Worm (Caenorhabditis elegans) whole organism, L2 larva: ENCODE data around the gene folt-3.

Source experiments
- C34F6.9 ChIP-seq: fragments of 150-350 bp; optimal IDR thresholded peaks from 2 replicates; lab custom pipeline; 2014; ENCODE audit warnings: missing biosample characterization, missing genetic modification characterization
- ama-1 ChIP-seq: fragments of 150-350 bp; optimal IDR thresholded peaks from 2 replicates; lab custom pipeline; 2018; ENCODE audit warnings: inconsistent platforms
- ceh-16 ChIP-seq: fragments of 150-350 bp; optimal IDR thresholded peaks from 2 replicates; lab custom pipeline; 2014; ENCODE audit warnings: missing biosample characterization, missing genetic modification characterization
- egl-27 ChIP-seq: sonication (generic microtip); optimal IDR thresholded peaks from 3 replicates; lab custom pipeline; 2017; ENCODE audit warnings: missing biosample characterization, missing genetic modification reagents, missing genetic modification characterization
- elt-3 ChIP-seq: sonication (generic microtip); optimal IDR thresholded peaks from 2 replicates; lab custom pipeline; 2017; ENCODE audit warnings: missing biosample characterization, missing genetic modification characterization
- mab-5 ChIP-seq: fragments of 150-350 bp; optimal IDR thresholded peaks from 2 replicates; lab custom pipeline; 2014; ENCODE audit warnings: missing biosample characterization, missing genetic modification characterization
- nhr-11 ChIP-seq: fragments of 150-350 bp; optimal IDR thresholded peaks from 2 replicates; lab custom pipeline; 2014; ENCODE audit warnings: missing biosample characterization, missing genetic modification characterization
- nhr-25 ChIP-seq: fragments of 150-350 bp; sonication (generic microtip); optimal IDR thresholded peaks from 3 replicates; lab custom pipeline; 2014; ENCODE audit warnings: missing biosample characterization, missing genetic modification characterization
- nhr-77 ChIP-seq: fragments of 150-350 bp; optimal IDR thresholded peaks from 2 replicates; lab custom pipeline; 2014; ENCODE audit warnings: missing biosample characterization, missing genetic modification characterization
- unc-55 ChIP-seq: fragments of 150-350 bp; sonication (generic microtip); optimal IDR thresholded peaks from 3 replicates; lab custom pipeline; 2014; ENCODE audit warnings: missing biosample characterization, missing genetic modification reagents, missing genetic modification characterization
- unc-62 ChIP-seq: fragments of 150-350 bp; optimal IDR thresholded peaks from 2 replicates; lab custom pipeline; 2014; ENCODE audit warnings: missing biosample characterization, missing genetic modification reagents, missing genetic modification characterization
- zag-1 ChIP-seq: fragments of 150-350 bp; optimal IDR thresholded peaks from 2 replicates; lab custom pipeline; 2014; ENCODE audit warnings: missing biosample characterization, missing genetic modification characterization

ce11 chrV:7637801-7638200, 28.3 kb upstream of the folt-3 start, which contains the start of gene clec-45:
- no peak for TF ChIP-seq egl-27 (tag; lab: Kevin White, UChicago)
- TF ChIP-seq ama-1 (lab: Kevin White, UChicago) = no peak
- TF ChIP-seq nhr-25 = no peak
- TF ChIP-seq elt-3 (tag; lab: Kevin White, UChicago) = no peak
- no peak for TF ChIP-seq unc-55 (GFP tag; lab: Kevin White, UChicago)
- TF ChIP-seq unc-62 (GFP tag; lab: Kevin White, UChicago) = no peak
- TF ChIP-seq mab-5 (tag; lab: Kevin White, UChicago) = no peak
- TF ChIP-seq zag-1 (tag; lab: Kevin White, UChicago) = no peak
- no peak for TF ChIP-seq C34F6.9 (tag; lab: Kevin White, UChicago)
- TF ChIP-seq ceh-16 (tag; lab: Kevin White, UChicago) = no peak
- no peak for TF ChIP-seq nhr-11 (tag; lab: Kevin White, UChicago)
- no peak for TF ChIP-seq nhr-77 (tag; lab: Kevin White, UChicago)
